Fruit fly (Drosophila melanogaster): ENCODE data around the gene CG10555.

CG10555 gene

dm6 chrX:8444883-8445572 lies 46.3 kb downstream of the CG10555 start (continued):
- TF ChIP-seq Gsc (GFP tag; IDR thresholded peaks at IDR 0.05), result no peak
- TF ChIP-seq CG8359 (GFP tag; optimal IDR thresholded peaks at IDR 0.05; ENCODE audit: borderline replicate concordance), result no peak
- no peak for TF ChIP-seq Stat92E (GFP tag; optimal IDR thresholded peaks at IDR 0.05)
- TF ChIP-seq Vsx1 (GFP tag; optimal IDR thresholded peaks at IDR 0.05), result no peak
- TF ChIP-seq cwo (GFP tag; optimal IDR thresholded peaks at IDR 0.05), result peak; percentile 11
- peak; percentile 62 for TF ChIP-seq CG4404 (GFP tag; IDR thresholded peaks at IDR 0.05)
- no peak for TF ChIP-seq tx (GFP tag; optimal IDR thresholded peaks at IDR 0.05)
- no peak for TF ChIP-seq CG11696 (GFP tag; IDR thresholded peaks at IDR 0.05)
- TF ChIP-seq Abd-B (GFP tag; optimal IDR thresholded peaks at IDR 0.05), result peak; percentile 32
- TF ChIP-seq nerfin-1 (tag; optimal IDR thresholded peaks at IDR 0.05), result peak; percentile 54
- TF ChIP-seq lilli (GFP tag; optimal IDR thresholded peaks at IDR 0.05), result no peak
- no peak for TF ChIP-seq pnt (GFP tag; optimal IDR thresholded peaks at IDR 0.05)
- TF ChIP-seq Ptx1 (GFP tag; IDR thresholded peaks at IDR 0.05), result peak; percentile 67
- TF ChIP-seq sna (GFP tag; IDR thresholded peaks at IDR 0.05; ENCODE audit: partially characterized antibody), result no peak
- TF ChIP-seq grn (GFP tag; optimal IDR thresholded peaks at IDR 0.05), result no peak
- no peak for TF ChIP-seq seq (GFP tag; IDR thresholded peaks at IDR 0.05)
- TF ChIP-seq Dad (GFP tag; optimal IDR thresholded peaks at IDR 0.05), result no peak
- no peak for TF ChIP-seq CG12219 (GFP tag; optimal IDR thresholded peaks at IDR 0.05)
- TF ChIP-seq pzg (GFP tag; optimal IDR thresholded peaks at IDR 0.05), result no peak
- TF ChIP-seq CG17568 (GFP tag; optimal IDR thresholded peaks at IDR 0.05), result no peak
- TF ChIP-seq CG6272 (GFP tag; IDR thresholded peaks at IDR 0.05), result no peak
- peak; percentile 73 for TF ChIP-seq zen (tag; optimal IDR thresholded peaks at IDR 0.05)
- peak; percentile 11 for TF ChIP-seq CG4820 (GFP tag; optimal IDR thresholded peaks at IDR 0.05)
- TF ChIP-seq CG2712 (tag; optimal IDR thresholded peaks at IDR 0.05), result peak; percentile 91
- TF ChIP-seq Mes4 (GFP tag; optimal IDR thresholded peaks at IDR 0.05), result no peak
- TF ChIP-seq hth (optimal IDR thresholded peaks at IDR 0.05), result no peak
- no peak for TF ChIP-seq Poxn (GFP tag; IDR thresholded peaks at IDR 0.05)
- TF ChIP-seq Doc2 (GFP tag; IDR thresholded peaks at IDR 0.05), result no peak
- TF ChIP-seq CG16779 (GFP tag; IDR thresholded peaks at IDR 0.05), result peak; percentile 17; the same call in 1 of the 2 replicates
- TF ChIP-seq ro (GFP tag; IDR thresholded peaks at IDR 0.05), result peak; percentile 14; the same call in 1 of the 2 replicates
- TF ChIP-seq Sin3A (optimal IDR thresholded peaks at IDR 0.05), result no peak
- TF ChIP-seq pita (GFP tag; optimal IDR thresholded peaks at IDR 0.05), result no peak
- TF ChIP-seq Elba2 (GFP tag; optimal IDR thresholded peaks at IDR 0.05), result no peak
- no peak for TF ChIP-seq peb (GFP tag; IDR thresholded peaks at IDR 0.05)
- no peak for TF ChIP-seq wek (GFP tag; optimal IDR thresholded peaks at IDR 0.05)
- no peak for TF ChIP-seq CG3726 (GFP tag; IDR thresholded peaks at IDR 0.05)
- peak; percentile 24 for TF ChIP-seq CG3281 (GFP tag; optimal IDR thresholded peaks at IDR 0.05)
- no peak for TF ChIP-seq Atf3 (GFP tag; optimal IDR thresholded peaks at IDR 0.05)
- TF ChIP-seq H2.0 (GFP tag; IDR thresholded peaks at IDR 0.05), result no peak
- no peak for TF ChIP-seq kah (GFP tag; optimal IDR thresholded peaks at IDR 0.05)
- no peak for TF ChIP-seq Dip2 (GFP tag; IDR thresholded peaks at IDR 0.05)
- no peak for TF ChIP-seq dan (GFP tag; IDR thresholded peaks at IDR 0.05)
- no peak for TF ChIP-seq CG34224 (GFP tag; IDR thresholded peaks at IDR 0.05; ENCODE audit: partially characterized antibody)
- no peak for TF ChIP-seq CTCF (GFP tag; optimal IDR thresholded peaks at IDR 0.05)
- no peak for TF ChIP-seq YL-1 (GFP tag; optimal IDR thresholded peaks at IDR 0.05)
- no peak for TF ChIP-seq CG10321 (GFP tag; IDR thresholded peaks at IDR 0.05)
- no peak for TF ChIP-seq aop (GFP tag; IDR thresholded peaks at IDR 0.05)
- TF ChIP-seq vnd (GFP tag; IDR thresholded peaks at IDR 0.05; ENCODE audit: partially characterized antibody), result peak; percentile 39; the same call in 2 of the 3 replicates
- TF ChIP-seq CG3163 (GFP tag; optimal IDR thresholded peaks at IDR 0.05), result no peak
- TF ChIP-seq Pdp1 (GFP tag; optimal IDR thresholded peaks at IDR 0.05), result peak in 1 of 2 experiments; percentile 11
- TF ChIP-seq ap (GFP tag; IDR thresholded peaks at IDR 0.05), result 0 out of 2 replicates have a peak, but pooled peaks have one; percentile 33
